Fruit fly (Drosophila melanogaster) whole organism, embryonic: ENCODE measurements around the gene CG31388.

Source experiments
- B-H1 ChIP-seq: fragments of 200-800 bp; sonication (Bioruptor generic); IDR thresholded peaks from 3 replicates; pipeline ENCODE4 v1.3.6; 2022; ENCODE audit warnings: missing biosample characterization, missing genetic modification characterization
- B-H2 ChIP-seq: fragments of 200-800 bp; sonication (Bioruptor generic); optimal IDR thresholded peaks from 2 replicates; lab custom pipeline; 2018; ENCODE audit warnings: missing biosample characterization, mild to moderate bottlenecking, missing genetic modification characterization
- CG10267 ChIP-seq: fragments of 200-800 bp; sonication (Bioruptor generic); optimal IDR thresholded peaks from 2 replicates; lab custom pipeline; 2018; ENCODE audit warnings: missing biosample characterization, mild to moderate bottlenecking, missing genetic modification characterization, moderate library complexity
- CG11560 ChIP-seq: fragments of 200-800 bp; sonication (Bioruptor generic); IDR thresholded peaks from 3 replicates; pipeline ENCODE4 v1.3.6; 2022; ENCODE audit warnings: missing biosample characterization, missing genetic modification characterization
- CG14441 ChIP-seq: fragments of 200-800 bp; sonication (Bioruptor generic); IDR thresholded peaks from 2 replicates; pipeline ENCODE4 v1.3.6; 2022; ENCODE audit warnings: missing biosample characterization, missing genetic modification characterization
- CG14860 ChIP-seq: fragments of 200-800 bp; sonication (Bioruptor generic); IDR thresholded peaks from 3 replicates; pipeline ENCODE4 v1.3.6; 2022; ENCODE audit warnings: missing biosample characterization, missing genetic modification characterization; ENCODE audit not compliant: partially characterized antibody
- CG15269 ChIP-seq: fragments of 200-800 bp; sonication (Bioruptor generic); optimal IDR thresholded peaks from 2 replicates; lab custom pipeline; 2018; ENCODE audit warnings: missing biosample characterization, mild to moderate bottlenecking, missing genetic modification characterization, moderate library complexity
- CG17829 ChIP-seq: fragments of 200-800 bp; optimal IDR thresholded peaks from 2 replicates; lab custom pipeline; 2019; ENCODE audit warnings: missing biosample characterization, mild to moderate bottlenecking, missing genetic modification characterization, moderate library complexity
- CG18764 ChIP-seq: fragments of 200-800 bp; sonication (Bioruptor generic); optimal IDR thresholded peaks from 3 replicates; lab custom pipeline; 2016; ENCODE audit warnings: missing biosample characterization, missing genetic modification characterization
- CG2120 ChIP-seq: fragments of 200-800 bp; sonication (Bioruptor generic); optimal IDR thresholded peaks from 3 replicates; lab custom pipeline; 2016; ENCODE audit warnings: missing biosample characterization, missing genetic modification characterization
- CG2199 ChIP-seq: fragments of 200-800 bp; sonication (Bioruptor generic); IDR thresholded peaks from 3 replicates; pipeline ENCODE4 v1.3.6; 2022; ENCODE audit warnings: missing biosample characterization, missing genetic modification characterization
- CG30020 ChIP-seq: fragments of 200-800 bp; optimal IDR thresholded peaks from 2 replicates; lab custom pipeline; 2019; ENCODE audit warnings: missing biosample characterization, mild to moderate bottlenecking, missing genetic modification characterization, moderate library complexity
- CG30431 ChIP-seq: fragments of 200-800 bp; sonication (Bioruptor generic); optimal IDR thresholded peaks from 2 replicates; lab custom pipeline; 2017; ENCODE audit warnings: missing biosample characterization, missing genetic modification characterization
- CG3065 ChIP-seq: fragments of 200-800 bp; sonication (Bioruptor generic); optimal IDR thresholded peaks from 2 replicates; lab custom pipeline; 2016; ENCODE audit warnings: missing biosample characterization, missing genetic modification characterization
- CG31365 ChIP-seq: fragments of 200-800 bp; sonication (Bioruptor generic); optimal IDR thresholded peaks from 2 replicates; lab custom pipeline; 2018; ENCODE audit warnings: missing biosample characterization, mild to moderate bottlenecking, missing genetic modification characterization
- CG32532 ChIP-seq: fragments of 200-800 bp; sonication (Bioruptor generic); IDR thresholded peaks from 2 replicates; pipeline ENCODE4 v1.3.6; 2022; ENCODE audit warnings: missing biosample characterization, missing genetic modification characterization
- CG33213 ChIP-seq: fragments of 200-800 bp; sonication (Bioruptor generic); optimal IDR thresholded peaks from 3 replicates; lab custom pipeline; 2016; ENCODE audit warnings: missing biosample characterization, missing genetic modification characterization
- CG42726 ChIP-seq: fragments of 200-800 bp; sonication (Bioruptor generic); IDR thresholded peaks from 2 replicates; pipeline ENCODE4 v1.3.6; 2022; ENCODE audit warnings: missing biosample characterization, missing genetic modification characterization; ENCODE audit not compliant: partially characterized antibody
- CG6689 ChIP-seq: fragments of 200-800 bp; sonication (Bioruptor generic); IDR thresholded peaks from 2 replicates; pipeline ENCODE4 v1.3.6; 2022; ENCODE audit warnings: missing biosample characterization, missing genetic modification characterization
- CG7271 ChIP-seq: fragments of 200-800 bp; sonication (Bioruptor generic); optimal IDR thresholded peaks from 2 replicates; lab custom pipeline; 2018; ENCODE audit warnings: missing biosample characterization, mild to moderate bottlenecking, missing genetic modification characterization, moderate library complexity
- CG7556 ChIP-seq: fragments of 200-800 bp; sonication (Bioruptor generic); optimal IDR thresholded peaks from 2 replicates; lab custom pipeline; 2017; ENCODE audit warnings: missing biosample characterization, mild to moderate bottlenecking, missing genetic modification characterization
- CG7928 ChIP-seq: fragments of 200-800 bp; sonication (Bioruptor generic); optimal IDR thresholded peaks from 2 replicates; lab custom pipeline; 2017; ENCODE audit warnings: missing biosample characterization, mild to moderate bottlenecking, missing genetic modification characterization
- CG9609 ChIP-seq: fragments of 200-800 bp; sonication (Bioruptor generic); optimal IDR thresholded peaks from 3 replicates; lab custom pipeline; 2016; ENCODE audit warnings: missing biosample characterization, missing genetic modification characterization
- CrebB ChIP-seq: fragments of 200-800 bp; sonication (Bioruptor generic); optimal IDR thresholded peaks from 3 replicates; lab custom pipeline; 2018; ENCODE audit warnings: missing biosample characterization, mild to moderate bottlenecking, missing genetic modification characterization
- Dfd ChIP-seq, 2 experiments: fragments of >200 bp; optimal IDR thresholded peaks; 2 replicates each; lab custom pipeline; 2017; ENCODE audit warnings: missing biosample characterization in 2 of 2, missing genetic modification characterization in 2 of 2
- E2f2 ChIP-seq: fragments of 200-800 bp; sonication (Bioruptor generic); IDR thresholded peaks from 2 replicates; pipeline ENCODE4 v1.3.6; 2022; ENCODE audit warnings: missing biosample characterization, missing genetic modification characterization
- Fer2 ChIP-seq: fragments of 200-800 bp; sonication (Bioruptor generic); optimal IDR thresholded peaks from 2 replicates; lab custom pipeline; 2018; ENCODE audit warnings: missing biosample characterization, mild to moderate bottlenecking, missing genetic modification characterization, moderate library complexity
- Hand ChIP-seq: fragments of 200-800 bp; sonication (Bioruptor generic); optimal IDR thresholded peaks from 2 replicates; lab custom pipeline; 2017; ENCODE audit warnings: mild to moderate bottlenecking, missing biosample characterization, missing genetic modification reagents, missing genetic modification characterization
- Jarid2 ChIP-seq: fragments of 200-800 bp; sonication (Bioruptor generic); optimal IDR thresholded peaks from 3 replicates; lab custom pipeline; 2017; ENCODE audit warnings: mild to moderate bottlenecking, missing biosample characterization, missing genetic modification reagents, missing genetic modification characterization
- Kr ChIP-seq: fragments of 200-800 bp; sonication (Bioruptor generic); optimal IDR thresholded peaks from 2 replicates; lab custom pipeline; 2017; ENCODE audit warnings: missing biosample characterization, mild to moderate bottlenecking, missing genetic modification characterization
- NK7.1 ChIP-seq: fragments of 200-800 bp; sonication (Bioruptor generic); optimal IDR thresholded peaks from 3 replicates; lab custom pipeline; 2016; ENCODE audit warnings: missing biosample characterization, missing genetic modification characterization
- PHDP ChIP-seq: fragments of 200-800 bp; sonication (Bioruptor generic); optimal IDR thresholded peaks from 3 replicates; lab custom pipeline; 2018; ENCODE audit warnings: missing biosample characterization, mild to moderate bottlenecking, missing genetic modification characterization, moderate library complexity
- Sox102F ChIP-seq: fragments of 200-800 bp; sonication (Bioruptor generic); optimal IDR thresholded peaks from 2 replicates; lab custom pipeline; 2018; ENCODE audit warnings: missing biosample characterization, mild to moderate bottlenecking, missing genetic modification characterization, moderate library complexity
- ac ChIP-seq: fragments of 200-800 bp; sonication (Bioruptor generic); optimal IDR thresholded peaks from 3 replicates; lab custom pipeline; 2017; ENCODE audit warnings: missing biosample characterization, mild to moderate bottlenecking, missing genetic modification characterization
- aop ChIP-seq: fragments of 200-800 bp; sonication (Bioruptor generic); IDR thresholded peaks from 2 replicates; pipeline ENCODE4 v1.3.6; 2022; ENCODE audit warnings: missing biosample characterization, missing genetic modification characterization
- ap ChIP-seq: fragments of 200-800 bp; sonication (Bioruptor generic); IDR thresholded peaks from 2 replicates; pipeline ENCODE4 v1.3.6; 2022; ENCODE audit warnings: missing biosample characterization, missing genetic modification characterization
- chif ChIP-seq, 2 experiments: fragments of 200-800 bp; sonication (Bioruptor generic); optimal IDR thresholded peaks; 3 replicates each; lab custom pipeline; 2016; ENCODE audit warnings: missing biosample characterization in 2 of 2, missing genetic modification characterization in 2 of 2
- corto ChIP-seq: fragments of 200-800 bp; sonication (Bioruptor generic); optimal IDR thresholded peaks from 2 replicates; lab custom pipeline; 2016; ENCODE audit warnings: missing biosample characterization, mild to moderate bottlenecking, missing genetic modification characterization, moderate library complexity
- danr ChIP-seq: fragments of 200-800 bp; sonication (Bioruptor generic); IDR thresholded peaks from 2 replicates; pipeline ENCODE4 v1.3.6; 2022; ENCODE audit warnings: missing biosample characterization, missing genetic modification characterization
- gsb ChIP-seq: fragments of 200-800 bp; sonication (Bioruptor generic); IDR thresholded peaks from 2 replicates; pipeline ENCODE4 v1.3.6; 2022; ENCODE audit warnings: missing biosample characterization, missing genetic modification characterization
- kni ChIP-seq: fragments of 200-800 bp; sonication (Bioruptor generic); optimal IDR thresholded peaks from 3 replicates; lab custom pipeline; 2017; ENCODE audit warnings: mild to moderate bottlenecking, missing biosample characterization, missing genetic modification reagents, missing genetic modification characterization
- mld ChIP-seq: fragments of 200-800 bp; sonication (Bioruptor generic); IDR thresholded peaks from 3 replicates; pipeline ENCODE4 v1.3.6; 2022; ENCODE audit warnings: missing biosample characterization, missing genetic modification characterization; ENCODE audit not compliant: partially characterized antibody
- pzg ChIP-seq: fragments of 200-800 bp; sonication (Bioruptor generic); optimal IDR thresholded peaks from 3 replicates; lab custom pipeline; 2018; ENCODE audit warnings: missing biosample characterization, mild to moderate bottlenecking, missing genetic modification characterization, moderate library complexity
- run ChIP-seq: fragments of 200-800 bp; sonication (Bioruptor generic); optimal IDR thresholded peaks from 3 replicates; lab custom pipeline; 2018; ENCODE audit warnings: missing biosample characterization, mild to moderate bottlenecking, missing genetic modification characterization
- sens-2 ChIP-seq: fragments of 200-800 bp; sonication (Bioruptor generic); IDR thresholded peaks from 2 replicates; pipeline ENCODE4 v1.3.6; 2022; ENCODE audit warnings: missing biosample characterization, missing genetic modification characterization
- slp2 ChIP-seq: fragments of 200-800 bp; sonication (Bioruptor generic); optimal IDR thresholded peaks from 2 replicates; lab custom pipeline; 2016; ENCODE audit warnings: missing biosample characterization, missing genetic modification characterization
- ssp ChIP-seq: fragments of 200-800 bp; sonication (Bioruptor generic); IDR thresholded peaks from 2 replicates; pipeline ENCODE4 v1.3.6; 2022; ENCODE audit warnings: missing biosample characterization, missing genetic modification characterization
- sug ChIP-seq: fragments of 200-800 bp; optimal IDR thresholded peaks from 2 replicates; lab custom pipeline; 2019; ENCODE audit warnings: missing biosample characterization, mild to moderate bottlenecking, missing genetic modification characterization, moderate library complexity
- tll ChIP-seq, 2 experiments: fragments of 200-800 bp in 1 of 2; fragments of >200 bp in 1 of 2; sonication (Bioruptor generic) in 1 of 2; optimal IDR thresholded peaks; 2 replicates each; lab custom pipeline; 2017 to 2019; ENCODE audit warnings: missing biosample characterization in 2 of 2, missing genetic modification characterization in 2 of 2, mild to moderate bottlenecking in 1 of 2, moderate library complexity in 1 of 2
- tx ChIP-seq: fragments of 200-800 bp; sonication (Bioruptor generic); optimal IDR thresholded peaks from 2 replicates; lab custom pipeline; 2016; ENCODE audit warnings: missing biosample characterization, missing genetic modification characterization
- usp ChIP-seq: fragments of >200 bp; optimal IDR thresholded peaks from 2 replicates; lab custom pipeline; 2017; ENCODE audit warnings: missing biosample characterization, missing genetic modification characterization

The CG31388 gene

DNA sequence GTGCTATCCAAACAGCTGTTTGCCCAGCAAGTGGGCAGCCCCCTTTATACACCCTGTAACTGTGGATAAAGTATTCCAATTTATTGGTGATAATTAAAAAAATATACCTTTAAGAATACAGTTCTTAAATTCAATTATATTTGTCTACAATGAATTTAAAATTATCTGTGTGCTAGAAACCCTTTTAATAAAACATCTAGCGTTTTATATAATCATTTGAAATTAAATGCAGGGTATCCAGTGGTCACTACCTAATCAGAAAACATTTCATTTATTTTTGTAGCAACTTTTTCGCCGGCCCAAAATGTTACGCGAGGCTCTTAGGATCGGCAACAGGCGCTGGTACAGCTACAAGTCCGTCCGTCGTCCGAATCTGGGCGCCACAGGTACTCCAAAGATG lies 11.1 kb upstream of the CG31388 start, which contains the start of gene CG17726 (continued):
- no peak for TF ChIP-seq Dfd (GFP tag; optimal IDR thresholded peaks at IDR 0.05; lab: Kevin White, UChicago)
- peak; percentile 97 for TF ChIP-seq CG14441 (GFP tag; lab: Robert Waterston, UW)
- TF ChIP-seq CG42726, result no peak
- peak; percentile 96 for TF ChIP-seq run (tag; lab: Kevin White, UChicago)
- TF ChIP-seq CG18764 (GFP tag; lab: Kevin White, UChicago), result peak; percentile 89
- TF ChIP-seq chif (GFP tag; optimal IDR thresholded peaks at IDR 0.05; lab: Kevin White, UChicago), result peak; percentile 86 to 94
- peak; percentile 93 for TF ChIP-seq CG3065 (GFP tag; lab: Kevin White, UChicago)
- TF ChIP-seq slp2 (GFP tag; lab: Kevin White, UChicago), result peak; percentile 84
- peak; percentile 99 for TF ChIP-seq Sox102F (GFP tag; lab: Kevin White, UChicago)
- TF ChIP-seq CG31365, result peak; percentile 81
- TF ChIP-seq CG2120 (GFP tag; lab: Kevin White, UChicago), result peak; percentile 97
- peak; percentile 92 for TF ChIP-seq ac
- TF ChIP-seq CG32532 (GFP tag; lab: Robert Waterston, UW), result peak; percentile 98
- peak; percentile 93 for TF ChIP-seq ssp (GFP tag; lab: Robert Waterston, UW)
- peak; percentile 86 for TF ChIP-seq CG9609 (GFP tag; lab: Kevin White, UChicago)
- peak; percentile 97 for TF ChIP-seq B-H1 (GFP tag; lab: Robert Waterston, UW)
- peak; percentile 95 for TF ChIP-seq sug (tag; lab: Kevin White, UChicago)
- TF ChIP-seq CG10267 (tag; lab: Kevin White, UChicago), result peak; percentile 94
- TF ChIP-seq mld, result no peak
- peak; percentile 92 for TF ChIP-seq Hand (GFP tag; lab: Kevin White, UChicago)
- TF ChIP-seq E2f2 (GFP tag; lab: Robert Waterston, UW), result peak; percentile 87
- no peak for TF ChIP-seq Kr (GFP tag; lab: Kevin White, UChicago)
- TF ChIP-seq Fer2 (tag; lab: Kevin White, UChicago), result peak; percentile 94
- TF ChIP-seq CG30431 (GFP tag; lab: Kevin White, UChicago), result peak; percentile 91
- TF ChIP-seq CG15269, result peak; percentile 98
- peak; percentile 89 for TF ChIP-seq gsb (GFP tag; lab: Robert Waterston, UW)
- peak; percentile 67 for TF ChIP-seq CG33213 (GFP tag; lab: Kevin White, UChicago)
- peak; percentile 89 for TF ChIP-seq aop (GFP tag; lab: Robert Waterston, UW)
- TF ChIP-seq CG7556 (GFP tag; lab: Kevin White, UChicago), result peak; percentile 96
- TF ChIP-seq tll (GFP tag; optimal IDR thresholded peaks at IDR 0.05; lab: Kevin White, UChicago), result peak in 1 of 2 experiments; percentile 65
- TF ChIP-seq kni, result peak; percentile 76
- TF ChIP-seq danr, result peak; percentile 93
- TF ChIP-seq NK7.1 (GFP tag; lab: Kevin White, UChicago), result peak; percentile 82
- no peak for TF ChIP-seq corto (GFP tag; lab: Kevin White, UChicago)
- TF ChIP-seq Jarid2, result no peak
- peak; percentile 93 for TF ChIP-seq CG7271 (tag; lab: Kevin White, UChicago)
- peak; percentile 96 for TF ChIP-seq CrebB (tag; lab: Kevin White, UChicago)
- peak; percentile 86 for TF ChIP-seq tx (GFP tag; lab: Kevin White, UChicago)
- no peak for TF ChIP-seq usp (GFP tag; lab: Kevin White, UChicago)
- peak; percentile 88 for TF ChIP-seq CG11560
- TF ChIP-seq B-H2, result peak; percentile 92
- peak; percentile 97 for TF ChIP-seq sens-2 (GFP tag; lab: Robert Waterston, UW)
- TF ChIP-seq PHDP, result peak; percentile 99
- TF ChIP-seq CG6689 (GFP tag; lab: Robert Waterston, UW), result peak; percentile 99
- TF ChIP-seq CG7928, result peak; percentile 65
- TF ChIP-seq pzg, result peak; percentile 24
- TF ChIP-seq CG2199 (GFP tag; lab: Robert Waterston, UW), result peak; percentile 94
- peak; percentile 87 for TF ChIP-seq CG30020 (tag; lab: Kevin White, UChicago)
- peak; percentile 98 for TF ChIP-seq CG17829 (tag; lab: Kevin White, UChicago)
- no peak for TF ChIP-seq CG14860 (GFP tag; lab: Robert Waterston, UW)
- peak; percentile 99 for TF ChIP-seq ap (GFP tag; lab: Robert Waterston, UW)
